Fruit fly (Drosophila melanogaster): ENCODE results near the gene bsk.

Gene bsk

DNA sequence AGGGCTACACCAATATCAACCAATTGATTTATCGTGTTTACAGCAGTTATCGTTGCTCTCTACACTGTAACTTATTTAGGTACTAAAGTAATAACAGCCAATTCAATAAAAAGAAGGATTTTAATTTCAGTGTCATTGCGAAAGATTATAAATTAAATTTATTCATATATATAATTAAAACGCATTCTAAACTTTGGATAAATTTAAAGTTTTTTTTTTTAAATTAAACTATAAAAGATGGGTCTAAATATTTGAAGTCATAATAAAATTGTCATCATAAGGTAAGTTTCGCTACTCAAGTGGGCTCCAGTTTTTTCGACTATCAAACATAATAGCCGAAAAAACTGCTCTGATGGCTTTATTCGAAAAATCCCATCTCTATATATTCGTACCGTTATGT, 21.9 kb upstream of the bsk start, which contains the start of gene trk:
Gene trk, minus strand, starts transcription at position 101 of the 400 bp plus-strand sequence.
- no peak for TF ChIP-seq psq (optimal IDR thresholded peaks at IDR 0.05)
- no peak for TF ChIP-seq Dll (optimal IDR thresholded peaks at IDR 0.05)
- no peak for TF ChIP-seq EcR (GFP tag; optimal IDR thresholded peaks at IDR 0.05)
- no peak for TF ChIP-seq pan (optimal IDR thresholded peaks at IDR 0.05)
- no peak for TF ChIP-seq CG8478 (optimal IDR thresholded peaks at IDR 0.05)
- no peak for TF ChIP-seq usp (GFP tag; optimal IDR thresholded peaks at IDR 0.05)

DNA sequence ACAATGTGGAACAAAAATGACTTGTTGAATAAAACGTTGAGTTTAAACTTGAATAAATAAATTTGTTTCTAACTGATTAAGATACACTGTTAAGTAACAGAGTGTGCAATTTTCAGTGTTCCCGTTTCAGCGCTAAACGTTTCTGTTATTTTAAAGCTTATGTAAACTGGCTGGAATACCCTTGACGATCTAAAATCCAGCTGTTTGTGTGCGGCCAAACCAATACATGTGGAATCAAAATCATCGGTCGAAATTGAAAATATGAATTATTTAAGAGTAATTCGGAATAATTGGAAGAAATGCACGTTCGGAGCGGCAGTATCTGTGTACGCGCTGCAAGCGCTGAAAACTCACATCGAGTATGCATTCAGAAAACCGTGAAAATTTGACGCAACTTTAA, 19.6 kb upstream of the bsk start, which contains the start of gene Mulk:
Gene Mulk, plus strand, starts transcription at position 198 of the 400 bp plus-strand sequence.
- no peak for TF ChIP-seq Dll (optimal IDR thresholded peaks at IDR 0.05)
- TF ChIP-seq pan (optimal IDR thresholded peaks at IDR 0.05), result no peak
- TF ChIP-seq usp (GFP tag; optimal IDR thresholded peaks at IDR 0.05), result no peak
- no peak for TF ChIP-seq CG8478 (optimal IDR thresholded peaks at IDR 0.05)
- no peak for TF ChIP-seq EcR (GFP tag; optimal IDR thresholded peaks at IDR 0.05)
- TF ChIP-seq psq (optimal IDR thresholded peaks at IDR 0.05), result no peak

DNA sequence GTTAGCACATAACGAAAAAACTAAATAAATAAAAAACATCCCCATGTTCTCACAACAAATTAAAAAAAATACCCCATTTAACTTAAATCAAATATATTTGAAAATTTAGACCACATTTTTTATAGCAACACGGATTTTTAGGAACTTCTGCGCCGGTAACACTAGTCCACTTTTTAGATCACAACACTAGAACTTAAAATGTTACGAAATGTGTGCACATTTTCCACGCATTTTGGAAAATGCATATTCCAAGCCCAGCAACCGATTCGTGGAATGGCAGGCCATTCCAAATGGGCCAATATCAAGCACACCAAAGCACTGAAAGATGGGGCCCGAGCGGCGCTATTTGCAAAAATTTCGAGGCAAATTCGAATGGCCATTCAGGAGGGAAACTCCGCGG, 18.4 kb upstream of the bsk start, which contains the start of gene CG4957:
Gene CG4957, plus strand, starts transcription at position 185 of the 400 bp plus-strand sequence.
- no peak for TF ChIP-seq usp (GFP tag; optimal IDR thresholded peaks at IDR 0.05)

DNA sequence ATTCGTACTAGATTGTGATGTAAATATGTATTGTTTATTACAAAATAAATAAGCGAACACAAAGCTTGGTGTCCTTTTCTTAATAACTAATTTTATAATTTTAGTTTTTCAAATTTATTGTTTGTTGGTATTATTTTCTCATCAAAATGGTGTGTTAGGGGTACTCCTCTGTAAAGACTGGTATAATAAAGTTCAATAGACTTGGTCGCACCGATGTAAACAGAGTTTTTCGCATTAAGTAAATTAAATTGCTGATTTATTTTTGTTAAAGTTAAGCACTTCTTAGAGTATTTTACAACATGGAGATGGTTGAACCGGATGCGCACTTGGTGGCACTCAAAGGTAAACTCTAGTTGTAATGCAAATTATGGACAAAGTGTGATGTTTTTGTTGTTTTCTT, 16.2 kb upstream of the bsk start, which contains the start of gene CG4953:
Gene CG4953, plus strand, starts transcription at position 193 of the 400 bp plus-strand sequence.
- TF ChIP-seq pan (optimal IDR thresholded peaks at IDR 0.05) (no peak), CG8478 (optimal IDR thresholded peaks at IDR 0.05) (no peak), usp (GFP tag; optimal IDR thresholded peaks at IDR 0.05) (no peak), Dll (optimal IDR thresholded peaks at IDR 0.05) (no peak), EcR (GFP tag; optimal IDR thresholded peaks at IDR 0.05) (no peak)

DNA sequence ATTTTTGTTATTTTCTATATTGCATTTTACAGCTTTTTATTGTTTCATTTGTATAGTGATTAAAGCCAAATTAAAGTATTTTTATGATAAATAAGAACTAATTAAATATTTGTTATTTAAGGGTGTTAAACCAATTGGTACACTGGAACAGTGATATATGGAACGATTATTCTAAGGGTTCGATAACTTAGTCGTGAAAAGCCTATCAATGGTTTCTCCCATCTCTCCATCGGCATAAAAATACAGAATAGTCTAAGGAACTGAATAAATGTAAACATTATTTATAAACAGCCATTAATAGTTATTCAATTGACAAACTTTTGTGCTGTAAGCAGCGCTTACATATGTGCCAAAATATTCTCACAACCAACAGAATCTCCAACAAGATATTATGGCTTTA, 14.8 kb upstream of the bsk start, which contains the start of gene Mob3:
Gene Mob3, plus strand, starts transcription at position 208 of the 400 bp plus-strand sequence.
- TF ChIP-seq CG8478 (optimal IDR thresholded peaks at IDR 0.05), result no peak
- no peak for TF ChIP-seq Dll (optimal IDR thresholded peaks at IDR 0.05)
- TF ChIP-seq usp (GFP tag; optimal IDR thresholded peaks at IDR 0.05), result no peak
- no peak for TF ChIP-seq psq (optimal IDR thresholded peaks at IDR 0.05)
- TF ChIP-seq EcR (GFP tag; optimal IDR thresholded peaks at IDR 0.05), result no peak
- TF ChIP-seq pan (optimal IDR thresholded peaks at IDR 0.05), result no peak

DNA sequence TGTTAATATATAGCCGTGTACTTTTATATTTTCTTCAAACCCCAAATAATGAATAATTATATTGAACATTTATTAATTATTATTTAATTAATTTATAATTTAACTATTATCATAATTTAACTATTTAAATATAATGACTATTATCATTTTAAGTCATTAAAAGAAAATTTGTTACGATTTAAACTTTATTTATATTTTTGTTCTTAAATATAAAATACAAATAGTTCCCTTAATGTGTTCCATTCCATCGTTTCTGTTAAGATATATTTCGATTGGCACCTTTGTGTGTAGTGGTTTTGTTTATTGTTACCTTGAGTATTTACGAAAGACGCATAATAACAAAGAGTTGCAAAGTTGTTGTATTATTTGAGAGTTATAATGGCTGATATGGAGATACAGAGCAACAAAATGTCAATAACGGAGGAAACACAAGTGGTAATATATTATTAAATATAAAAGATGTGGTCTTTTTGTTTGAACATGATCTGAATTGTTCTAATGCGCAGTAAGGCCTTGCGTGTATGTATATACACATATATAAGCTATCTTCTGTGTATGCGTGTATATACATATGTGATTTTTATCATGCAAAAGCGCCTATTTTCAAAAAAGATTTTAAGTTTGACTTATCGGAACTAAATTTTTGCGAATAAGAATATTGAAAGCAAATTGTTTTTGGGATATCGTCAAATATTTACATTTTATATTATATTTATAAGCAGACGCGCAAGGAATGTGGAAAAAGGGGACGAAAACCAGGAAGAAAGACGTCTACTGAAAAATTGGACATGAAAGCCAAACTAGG, 13.7 kb upstream of the bsk start, which contains the start of gene REPTOR-BP:
Gene REPTOR-BP, plus strand, starts transcription at position 296 of the 805 bp plus-strand sequence.
- TF ChIP-seq EcR (GFP tag; optimal IDR thresholded peaks at IDR 0.05) (no peak), usp (GFP tag; optimal IDR thresholded peaks at IDR 0.05) (no peak), CG8478 (optimal IDR thresholded peaks at IDR 0.05) (no peak), Dll (optimal IDR thresholded peaks at IDR 0.05) (no peak), pan (optimal IDR thresholded peaks at IDR 0.05) (no peak), psq (optimal IDR thresholded peaks at IDR 0.05) (no peak)

DNA sequence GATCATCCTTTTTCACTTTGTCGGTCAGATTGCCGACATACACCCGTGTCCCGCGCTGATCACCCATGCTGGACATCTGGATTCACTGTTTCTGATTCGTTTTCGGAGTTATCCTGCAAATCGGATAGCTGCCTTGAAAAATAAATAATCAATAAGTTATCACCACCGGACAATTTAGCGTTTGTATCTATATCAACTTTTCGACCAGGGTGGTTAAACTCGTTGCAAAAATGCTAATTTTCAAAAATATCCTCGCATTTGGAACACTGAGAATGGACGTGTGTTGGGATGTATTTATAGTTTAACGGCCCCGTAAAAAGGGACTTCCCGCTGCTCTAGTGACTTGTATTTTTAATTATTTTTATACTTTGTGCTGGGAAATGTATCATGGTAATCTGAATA, 13.0 kb upstream of the bsk start, which contains the start of gene Rsf1:
Gene Rsf1, minus strand, starts transcription at position 212 of the 402 bp plus-strand sequence.
- TF ChIP-seq CG8478 (optimal IDR thresholded peaks at IDR 0.05), result no peak
- TF ChIP-seq psq (optimal IDR thresholded peaks at IDR 0.05), result no peak
- no peak for TF ChIP-seq usp (GFP tag; optimal IDR thresholded peaks at IDR 0.05)
- TF ChIP-seq Dll (optimal IDR thresholded peaks at IDR 0.05), result no peak
- no peak for TF ChIP-seq EcR (GFP tag; optimal IDR thresholded peaks at IDR 0.05)
- no peak for TF ChIP-seq pan (optimal IDR thresholded peaks at IDR 0.05)

- TF ChIP-seq pan (optimal IDR thresholded peaks at IDR 0.05), result no peak
- TF ChIP-seq CG8478 (optimal IDR thresholded peaks at IDR 0.05), result no peak
- TF ChIP-seq usp (GFP tag; optimal IDR thresholded peaks at IDR 0.05), result no peak
- no peak for TF ChIP-seq psq (optimal IDR thresholded peaks at IDR 0.05)
- TF ChIP-seq Dll (optimal IDR thresholded peaks at IDR 0.05), result no peak
- TF ChIP-seq EcR (GFP tag; optimal IDR thresholded peaks at IDR 0.05), result no peak
Observed at dm6 chr2L:10261774-10262173, 11.5 kb upstream of the bsk start.

dm6 chr2L:10260750-10261493, 10.6 kb upstream of the bsk start, which contains the start of gene Pten:
Gene Pten (minus strand): TSS chr2L:10261049.
- TF ChIP-seq pan (optimal IDR thresholded peaks at IDR 0.05) (no peak), psq (optimal IDR thresholded peaks at IDR 0.05) (no peak), usp (GFP tag; optimal IDR thresholded peaks at IDR 0.05) (no peak), CG8478 (optimal IDR thresholded peaks at IDR 0.05) (no peak), EcR (GFP tag; optimal IDR thresholded peaks at IDR 0.05) (no peak), Dll (optimal IDR thresholded peaks at IDR 0.05) (no peak)

- TF ChIP-seq CG8478 (optimal IDR thresholded peaks at IDR 0.05) (no peak), Dll (optimal IDR thresholded peaks at IDR 0.05) (no peak), pan (optimal IDR thresholded peaks at IDR 0.05) (no peak), EcR (GFP tag; optimal IDR thresholded peaks at IDR 0.05) (no peak), usp (GFP tag; optimal IDR thresholded peaks at IDR 0.05) (no peak), psq (optimal IDR thresholded peaks at IDR 0.05) (no peak)
Observed at dm6 chr2L:10259960-10260749, 9.9 kb upstream of the bsk start.

- TF ChIP-seq psq (optimal IDR thresholded peaks at IDR 0.05) (no peak), EcR (GFP tag; optimal IDR thresholded peaks at IDR 0.05) (no peak), Dll (optimal IDR thresholded peaks at IDR 0.05) (no peak), CG8478 (optimal IDR thresholded peaks at IDR 0.05) (no peak), pan (optimal IDR thresholded peaks at IDR 0.05) (no peak), usp (GFP tag; optimal IDR thresholded peaks at IDR 0.05) (no peak)
Observed at dm6 chr2L:10255725-10256158, 5.4 kb upstream of the bsk start, which contains the start of gene CG5676. Gene CG5676 (minus strand): TSS chr2L:10255891.

All from whole organism.